Worm (Caenorhabditis elegans) whole organism, mixed stage, embryonic: ENCODE data around the gene F07G6.8.

Experiments used
- M03D4.4 ChIP-seq: sonication (generic microtip); optimal IDR thresholded peaks from 2 replicates; lab custom pipeline; 2017; ENCODE audit warnings: mild to moderate bottlenecking, missing genetic modification characterization, missing compliant biosample characterization
- bed-3 ChIP-seq: fragments of 200-800 bp; sonication (Bioruptor generic); optimal IDR thresholded peaks from 3 replicates; lab custom pipeline; 2018; ENCODE audit warnings: mild to moderate bottlenecking, missing genetic modification characterization, moderate library complexity, missing compliant biosample characterization
- blmp-1 ChIP-seq: fragments of 150-350 bp; optimal IDR thresholded peaks from 2 replicates; lab custom pipeline; 2014; ENCODE audit warnings: missing biosample characterization, missing genetic modification characterization
- ceh-39 ChIP-seq: fragments of 150-350 bp; optimal IDR thresholded peaks from 2 replicates; lab custom pipeline; 2014; ENCODE audit warnings: missing biosample characterization, missing genetic modification characterization
- ceh-43 ChIP-seq: fragments of 200-800 bp; sonication (Bioruptor generic); optimal IDR thresholded peaks from 2 replicates; lab custom pipeline; 2018; ENCODE audit warnings: mild to moderate bottlenecking, missing genetic modification characterization, moderate library complexity, missing compliant biosample characterization
- ceh-83 ChIP-seq: fragments of 200-800 bp; sonication (Bioruptor generic); optimal IDR thresholded peaks from 2 replicates; lab custom pipeline; 2018; ENCODE audit warnings: mild to moderate bottlenecking, missing genetic modification characterization, missing compliant biosample characterization
- ces-1 ChIP-seq: fragments of 150-350 bp; optimal IDR thresholded peaks from 2 replicates; lab custom pipeline; 2014; ENCODE audit warnings: missing biosample characterization, missing genetic modification reagents, missing genetic modification characterization
- cnd-1 ChIP-seq: fragments of 200-800 bp; sonication (Bioruptor generic); optimal IDR thresholded peaks from 2 replicates; lab custom pipeline; 2018; ENCODE audit warnings: mild to moderate bottlenecking, missing genetic modification characterization, missing compliant biosample characterization
- drap-1 ChIP-seq: fragments of 200-800 bp; sonication (Bioruptor generic); optimal IDR thresholded peaks from 3 replicates; lab custom pipeline; 2018; ENCODE audit warnings: mild to moderate bottlenecking, missing genetic modification characterization, missing compliant biosample characterization
- elt-1 ChIP-seq: sonication (generic microtip); optimal IDR thresholded peaks from 2 replicates; lab custom pipeline; 2017; ENCODE audit warnings: missing genetic modification characterization, mild to moderate bottlenecking, missing compliant biosample characterization, antibody characterized with exemption, moderate library complexity, borderline replicate concordance; ENCODE audit not compliant: insufficient read depth
- flh-1 ChIP-seq: fragments of 200-800 bp; sonication (Bioruptor generic); optimal IDR thresholded peaks from 2 replicates; lab custom pipeline; 2018; ENCODE audit warnings: mild to moderate bottlenecking, missing genetic modification characterization, moderate library complexity, missing compliant biosample characterization
- hlh-1 ChIP-seq: fragments of 150-350 bp; optimal IDR thresholded peaks from 2 replicates; lab custom pipeline; 2014; ENCODE audit warnings: missing biosample characterization, missing genetic modification reagents, missing genetic modification characterization
- lin-13 ChIP-seq: fragments of 150-350 bp; optimal IDR thresholded peaks from 2 replicates; lab custom pipeline; 2014; ENCODE audit warnings: missing biosample characterization, missing genetic modification characterization
- lin-32 ChIP-seq: fragments of 200-800 bp; sonication (Bioruptor generic); optimal IDR thresholded peaks from 2 replicates; lab custom pipeline; 2018; ENCODE audit warnings: mild to moderate bottlenecking, missing genetic modification characterization, missing compliant biosample characterization
- lsy-2 ChIP-seq: fragments of 150-350 bp; optimal IDR thresholded peaks from 2 replicates; lab custom pipeline; 2014; ENCODE audit warnings: missing biosample characterization, missing genetic modification characterization
- mab-5 ChIP-seq: fragments of 150-350 bp; optimal IDR thresholded peaks from 2 replicates; lab custom pipeline; 2014; ENCODE audit warnings: missing biosample characterization, missing genetic modification characterization
- mep-1 ChIP-seq: fragments of 150-350 bp; optimal IDR thresholded peaks from 2 replicates; lab custom pipeline; 2017; ENCODE audit warnings: missing biosample characterization, missing genetic modification reagents, missing genetic modification characterization, inconsistent platforms
- mls-2 ChIP-seq: sonication (generic microtip); optimal IDR thresholded peaks from 2 replicates; lab custom pipeline; 2016; ENCODE audit warnings: mild to moderate bottlenecking, missing genetic modification characterization, moderate library complexity, missing compliant biosample characterization
- nhr-12 ChIP-seq: fragments of 150-350 bp; optimal IDR thresholded peaks from 2 replicates; lab custom pipeline; 2014; ENCODE audit warnings: missing biosample characterization, missing genetic modification characterization
- nhr-2 ChIP-seq: fragments of 150-350 bp; optimal IDR thresholded peaks from 2 replicates; lab custom pipeline; 2014; ENCODE audit warnings: missing biosample characterization, missing genetic modification characterization
- nhr-237 ChIP-seq: fragments of 150-350 bp; optimal IDR thresholded peaks from 2 replicates; lab custom pipeline; 2014; ENCODE audit warnings: missing biosample characterization, missing genetic modification characterization
- nhr-28 ChIP-seq: fragments of 150-350 bp; optimal IDR thresholded peaks from 2 replicates; lab custom pipeline; 2014; ENCODE audit warnings: missing biosample characterization, missing genetic modification characterization
- nhr-76 ChIP-seq: sonication (generic microtip); optimal IDR thresholded peaks from 2 replicates; lab custom pipeline; 2017; ENCODE audit warnings: missing biosample characterization, missing genetic modification characterization
- sem-2 ChIP-seq: fragments of 200-800 bp; sonication (Bioruptor generic); optimal IDR thresholded peaks from 2 replicates; lab custom pipeline; 2018; ENCODE audit warnings: mild to moderate bottlenecking, missing genetic modification characterization, missing compliant biosample characterization
- snpc-4 ChIP-seq: fragments of 150-350 bp; optimal IDR thresholded peaks from 2 replicates; lab custom pipeline; 2014; ENCODE audit warnings: missing biosample characterization, missing genetic modification characterization
- sptf-1 ChIP-seq: sonication (generic microtip); optimal IDR thresholded peaks from 2 replicates; lab custom pipeline; 2017; ENCODE audit warnings: mild to moderate bottlenecking, missing genetic modification characterization, moderate library complexity, missing compliant biosample characterization
- tbx-8 ChIP-seq: fragments of 200-800 bp; sonication (Bioruptor generic); optimal IDR thresholded peaks from 2 replicates; lab custom pipeline; 2018; ENCODE audit warnings: mild to moderate bottlenecking, missing genetic modification characterization, moderate library complexity, missing compliant biosample characterization
- unc-120 ChIP-seq: sonication (generic microtip); optimal IDR thresholded peaks from 2 replicates; lab custom pipeline; 2017; ENCODE audit warnings: missing genetic modification characterization, missing compliant biosample characterization; ENCODE audit not compliant: poor library complexity, severe bottlenecking
- unc-39 ChIP-seq: fragments of 150-350 bp; optimal IDR thresholded peaks from 2 replicates; lab custom pipeline; 2014; ENCODE audit warnings: missing biosample characterization, missing genetic modification characterization
- unc-62 ChIP-seq: fragments of 150-350 bp; optimal IDR thresholded peaks from 2 replicates; lab custom pipeline; 2014; ENCODE audit warnings: missing biosample characterization, missing genetic modification reagents, missing genetic modification characterization
- zip-8 ChIP-seq: fragments of 150-350 bp; optimal IDR thresholded peaks from 2 replicates; lab custom pipeline; 2014; ENCODE audit warnings: missing biosample characterization, missing genetic modification characterization
- ztf-11 ChIP-seq: fragments of 150-350 bp; optimal IDR thresholded peaks from 2 replicates; lab custom pipeline; 2014; ENCODE audit warnings: missing biosample characterization, missing genetic modification characterization

Gene F07G6.8

ce11 chrX:1737606-1738005, 17.3 kb upstream of the F07G6.8 start, which contains the start of gene F07G6.10:
TSS of gene F07G6.10 (plus strand) at chrX:1737906.
- TF ChIP-seq ces-1 (GFP tag; lab: Kevin White, UChicago) = no peak
- no peak for TF ChIP-seq lin-32 (GFP tag; lab: Kevin White, UChicago)
- no peak for TF ChIP-seq bed-3 (GFP tag; lab: Kevin White, UChicago)
- no peak for TF ChIP-seq mls-2
- no peak for TF ChIP-seq M03D4.4
- TF ChIP-seq nhr-237 (tag; lab: Kevin White, UChicago) = no peak
- TF ChIP-seq hlh-1 (tag; lab: Kevin White, UChicago) = no peak
- TF ChIP-seq zip-8 (tag; lab: Kevin White, UChicago) = no peak
- no peak for TF ChIP-seq mab-5 (tag; lab: Kevin White, UChicago)
- TF ChIP-seq flh-1 (GFP tag; lab: Kevin White, UChicago) = no peak
- TF ChIP-seq elt-1 (tag; lab: Kevin White, UChicago) = no peak
- no peak for TF ChIP-seq ceh-83
- TF ChIP-seq blmp-1 = no peak
- TF ChIP-seq ceh-39 = no peak
- no peak for TF ChIP-seq nhr-2 (tag; lab: Kevin White, UChicago)
- TF ChIP-seq nhr-28 (tag; lab: Kevin White, UChicago) = no peak
- TF ChIP-seq lsy-2 (tag; lab: Kevin White, UChicago) = no peak
- no peak for TF ChIP-seq sem-2

- TF ChIP-seq lin-13 (tag; lab: Kevin White, UChicago) (no peak), unc-120 (tag; lab: Kevin White, UChicago) (no peak), ztf-11 (tag; lab: Kevin White, UChicago) (no peak), zip-8 (tag; lab: Kevin White, UChicago) (no peak), ceh-39 (no peak), hlh-1 (tag; lab: Kevin White, UChicago) (no peak), blmp-1 (no peak), tbx-8 (GFP tag; lab: Kevin White, UChicago) (no peak)
These were observed 15.7 kb upstream of the F07G6.8 start, which contains the start of gene F07G6.12 for ce11 chrX:1735941-1736340. TSS of gene F07G6.12 (plus strand) at chrX:1736241.

- no peak for TF ChIP-seq flh-1 (GFP tag; lab: Kevin White, UChicago)
- TF ChIP-seq ces-1 (GFP tag; lab: Kevin White, UChicago) = no peak
- TF ChIP-seq bed-3 (GFP tag; lab: Kevin White, UChicago) = no peak
- no peak for TF ChIP-seq ceh-43 (GFP tag; lab: Kevin White, UChicago)
- TF ChIP-seq nhr-28 (tag; lab: Kevin White, UChicago) = no peak
- no peak for TF ChIP-seq ztf-11 (tag; lab: Kevin White, UChicago)
- TF ChIP-seq unc-39 = no peak
- no peak for TF ChIP-seq hlh-1 (tag; lab: Kevin White, UChicago)
- TF ChIP-seq sem-2 = no peak
- TF ChIP-seq nhr-12 (tag; lab: Kevin White, UChicago) = no peak
- TF ChIP-seq mep-1 (tag; lab: Kevin White, UChicago) = no peak
- no peak for TF ChIP-seq nhr-76 (tag; lab: Kevin White, UChicago)
- TF ChIP-seq snpc-4 (tag; lab: Kevin White, UChicago) = no peak
- TF ChIP-seq nhr-2 (tag; lab: Kevin White, UChicago) = no peak
- TF ChIP-seq lin-13 (tag; lab: Kevin White, UChicago) = no peak
- TF ChIP-seq cnd-1 (tag; lab: Kevin White, UChicago) = no peak
These were observed 9.3 kb upstream of the F07G6.8 start, which contains the start of gene dgn-3 for ce11 chrX:1729558-1729957. TSS of gene dgn-3 (plus strand) at chrX:1729858.

DNA sequence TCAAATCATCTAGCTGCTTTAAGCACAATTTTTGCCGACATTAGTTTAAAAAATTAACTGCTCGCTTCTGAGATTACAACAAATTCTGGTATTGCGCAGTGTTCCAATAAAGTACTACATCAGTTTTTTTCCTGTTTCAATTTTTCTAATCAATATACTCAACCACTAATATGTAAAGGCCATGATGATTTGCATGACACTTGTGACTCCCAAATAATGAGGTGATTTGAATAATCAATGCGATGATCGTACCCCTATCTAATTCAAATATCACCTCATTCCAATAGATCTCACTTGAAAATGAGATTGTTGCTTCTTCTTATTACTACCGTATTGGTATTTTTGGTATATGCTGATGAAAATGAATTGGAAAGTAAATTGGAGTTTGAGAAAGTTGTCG, 6.8 kb upstream of the F07G6.8 start, which contains the start of gene F07G6.2:
F07G6.2 (plus strand) TSS at position 301 of the 400 bp plus-strand sequence.
- TF ChIP-seq unc-39 = no peak
- TF ChIP-seq ceh-43 (GFP tag; lab: Kevin White, UChicago) = no peak
- TF ChIP-seq nhr-237 (tag; lab: Kevin White, UChicago) = no peak
- no peak for TF ChIP-seq ceh-83
- no peak for TF ChIP-seq ceh-39
- TF ChIP-seq lin-13 (tag; lab: Kevin White, UChicago) = no peak
- TF ChIP-seq tbx-8 (GFP tag; lab: Kevin White, UChicago) = no peak

- TF ChIP-seq bed-3 (GFP tag; lab: Kevin White, UChicago) = no peak
- TF ChIP-seq zip-8 (tag; lab: Kevin White, UChicago) = no peak
- TF ChIP-seq unc-120 (tag; lab: Kevin White, UChicago) = no peak
- no peak for TF ChIP-seq unc-62 (GFP tag; lab: Kevin White, UChicago)
- no peak for TF ChIP-seq sptf-1 (tag; lab: Kevin White, UChicago)
- TF ChIP-seq lsy-2 (tag; lab: Kevin White, UChicago) = no peak
- TF ChIP-seq hlh-1 (tag; lab: Kevin White, UChicago) = no peak
- TF ChIP-seq mab-5 (tag; lab: Kevin White, UChicago) = no peak
- TF ChIP-seq drap-1 = no peak
- no peak for TF ChIP-seq ces-1 (GFP tag; lab: Kevin White, UChicago)
These were observed 1.8 kb downstream of the F07G6.8 start, which contains the start of gene fbxa-53 for ce11 chrX:1718479-1718878. TSS of gene fbxa-53 (minus strand) at chrX:1718579.
